Worm (Caenorhabditis elegans) whole organism, young adult: ENCODE measurements around the gene mau-8.

Experiments used
- B0261.1 ChIP-seq: sonication (generic microtip); optimal IDR thresholded peaks from 2 replicates; lab custom pipeline; 2016; ENCODE audit warnings: mild to moderate bottlenecking, missing genetic modification characterization, moderate library complexity, missing compliant biosample characterization
- B0336.3 ChIP-seq: fragments of 200-800 bp; sonication (Bioruptor generic); IDR thresholded peaks from 2 replicates; pipeline ENCODE4 v1.3.6; 2022; ENCODE audit warnings: missing genetic modification characterization, missing compliant biosample characterization
- C06A6.2 ChIP-seq: fragments of 200-800 bp; sonication (Bioruptor generic); conservative IDR thresholded peaks from 2 replicates; pipeline ENCODE4 v1.3.6; 2022; ENCODE audit warnings: missing genetic modification characterization, missing compliant biosample characterization
- D2030.7 ChIP-seq: fragments of 200-800 bp; sonication (Bioruptor generic); IDR thresholded peaks from 2 replicates; pipeline ENCODE4 v1.3.6; 2022; ENCODE audit warnings: missing genetic modification reagents, missing genetic modification characterization, missing compliant biosample characterization
- F33H1.4 ChIP-seq: fragments of 200-800 bp; sonication (Bioruptor generic); IDR thresholded peaks from 2 replicates; pipeline ENCODE4 v1.3.6; 2022; ENCODE audit warnings: missing genetic modification reagents, missing genetic modification characterization, missing compliant biosample characterization
- F39B2.1 ChIP-seq: fragments of 200-800 bp; sonication (Bioruptor generic); IDR thresholded peaks from 2 replicates; pipeline ENCODE4 v1.3.6; 2022; ENCODE audit warnings: missing genetic modification reagents, missing genetic modification characterization, missing compliant biosample characterization
- F52B5.7 ChIP-seq: sonication (generic microtip); optimal IDR thresholded peaks from 2 replicates; lab custom pipeline; 2016; ENCODE audit warnings: mild to moderate bottlenecking, missing genetic modification characterization, missing compliant biosample characterization
- K11D2.4 ChIP-seq: fragments of 200-800 bp; sonication (Bioruptor generic); IDR thresholded peaks from 2 replicates; pipeline ENCODE4 v1.3.6; 2022; ENCODE audit warnings: missing genetic modification reagents, missing genetic modification characterization, missing compliant biosample characterization
- K12H6.12 ChIP-seq: fragments of 200-800 bp; sonication (Bioruptor generic); optimal IDR thresholded peaks from 2 replicates; lab custom pipeline; 2018; ENCODE audit warnings: mild to moderate bottlenecking, missing genetic modification characterization, missing compliant biosample characterization
- Y56A3A.18 ChIP-seq: fragments of 200-800 bp; sonication (Bioruptor generic); IDR thresholded peaks from 2 replicates; pipeline ENCODE4 v1.3.6; 2022; ENCODE audit warnings: missing genetic modification reagents, missing genetic modification characterization, missing compliant biosample characterization
- Y95B8A.8 ChIP-seq: fragments of 200-800 bp; sonication (Bioruptor generic); IDR thresholded peaks from 2 replicates; pipeline ENCODE4 v1.3.6; 2022; ENCODE audit warnings: missing genetic modification reagents, missing genetic modification characterization, missing compliant biosample characterization
- ama-1 ChIP-seq, 3 experiments: fragments of 150-350 bp in 1 of 3; sonication (generic microtip) in 2 of 3; optimal IDR thresholded peaks; 2 replicates each; lab custom pipeline; 2014 to 2018; ENCODE audit warnings: missing biosample characterization in 2 of 3, missing genetic modification characterization in 2 of 3, missing genetic modification reagents in 2 of 3
- aptf-3 ChIP-seq: fragments of 200-800 bp; sonication (Bioruptor generic); IDR thresholded peaks from 2 replicates; pipeline ENCODE4 v1.3.6; 2022; ENCODE audit warnings: missing genetic modification characterization, missing compliant biosample characterization
- atf-7 ChIP-seq: sonication (generic microtip); optimal IDR thresholded peaks from 2 replicates; lab custom pipeline; 2017; ENCODE audit warnings: mild to moderate bottlenecking, missing genetic modification characterization, missing compliant biosample characterization
- attf-6 ChIP-seq: fragments of 200-800 bp; sonication (Bioruptor generic); IDR thresholded peaks from 2 replicates; pipeline ENCODE4 v1.3.6; 2022; ENCODE audit warnings: missing genetic modification reagents, missing genetic modification characterization, missing compliant biosample characterization
- cebp-1 ChIP-seq, 2 experiments: fragments of 200-800 bp in 1 of 2; sonication (Bioruptor generic) in 1 of 2; sonication (generic microtip) in 1 of 2; IDR thresholded peaks in 1 of 2; optimal IDR thresholded peaks in 1 of 2; 2 replicates each; pipeline versions ENCODE4 v1.3.6 to Lab custom; 2017 to 2022; ENCODE audit warnings: missing compliant biosample characterization in 2 of 2, missing genetic modification characterization in 2 of 2, mild to moderate bottlenecking in 1 of 2, missing genetic modification reagents in 1 of 2, moderate library complexity in 1 of 2
- cebp-2 ChIP-seq: fragments of 200-800 bp; sonication (Bioruptor generic); IDR thresholded peaks from 2 replicates; pipeline ENCODE4 v1.3.6; 2022; ENCODE audit warnings: missing genetic modification characterization, missing compliant biosample characterization
- ceh-27 ChIP-seq: fragments of 200-800 bp; sonication (Bioruptor generic); optimal IDR thresholded peaks from 2 replicates; lab custom pipeline; 2018; ENCODE audit warnings: mild to moderate bottlenecking, missing genetic modification characterization, moderate library complexity, missing compliant biosample characterization
- ceh-79 ChIP-seq: sonication (generic microtip); optimal IDR thresholded peaks from 2 replicates; lab custom pipeline; 2017; ENCODE audit warnings: mild to moderate bottlenecking, missing genetic modification characterization, missing compliant biosample characterization
- egl-44 ChIP-seq: fragments of 200-800 bp; sonication (Bioruptor generic); IDR thresholded peaks from 2 replicates; pipeline ENCODE4 v1.3.6; 2022; ENCODE audit warnings: missing genetic modification reagents, missing genetic modification characterization, missing compliant biosample characterization
- fkh-3 ChIP-seq: sonication (generic microtip); optimal IDR thresholded peaks from 2 replicates; lab custom pipeline; 2016; ENCODE audit warnings: mild to moderate bottlenecking, missing genetic modification characterization, missing compliant biosample characterization
- gei-17 ChIP-seq: fragments of 200-800 bp; sonication (Bioruptor generic); optimal IDR thresholded peaks from 2 replicates; lab custom pipeline; 2018; ENCODE audit warnings: mild to moderate bottlenecking, missing genetic modification characterization, missing compliant biosample characterization
- hsf-1 ChIP-seq: fragments of 200-800 bp; sonication (Bioruptor generic); IDR thresholded peaks from 2 replicates; pipeline ENCODE4 v1.3.6; 2022; ENCODE audit warnings: missing genetic modification reagents, missing genetic modification characterization, missing compliant biosample characterization
- lag-1 ChIP-seq: fragments of 200-800 bp; sonication (Bioruptor generic); IDR thresholded peaks from 2 replicates; pipeline ENCODE4 v1.3.6; 2022; ENCODE audit warnings: missing genetic modification reagents, missing genetic modification characterization, missing compliant biosample characterization
- let-607 ChIP-seq, 2 experiments: fragments of 200-800 bp in 1 of 2; sonication (Bioruptor generic) in 1 of 2; sonication (generic microtip) in 1 of 2; optimal IDR thresholded peaks; 2 replicates each; lab custom pipeline; 2016 to 2018; ENCODE audit warnings: mild to moderate bottlenecking in 2 of 2, missing compliant biosample characterization in 2 of 2, missing genetic modification characterization in 2 of 2, moderate library complexity in 2 of 2, missing genotype in 1 of 2
- lin-35 ChIP-seq, 3 experiments: fragments of 150-350 bp in 2 of 3; sonication (generic microtip) in 1 of 3; optimal IDR thresholded peaks; 2 replicates each; lab custom pipeline; 2014 to 2018; ENCODE audit warnings: missing biosample characterization in 3 of 3, missing genetic modification characterization in 3 of 3, missing genetic modification reagents in 3 of 3
- lin-54 ChIP-seq: fragments of 200-800 bp; sonication (Bioruptor generic); optimal IDR thresholded peaks from 2 replicates; lab custom pipeline; 2018; ENCODE audit warnings: mild to moderate bottlenecking, missing genetic modification characterization, missing compliant biosample characterization
- lir-1 ChIP-seq: fragments of 200-800 bp; sonication (Bioruptor generic); conservative IDR thresholded peaks from 2 replicates; pipeline ENCODE4 v1.3.6; 2022; ENCODE audit warnings: missing genetic modification reagents, missing genetic modification characterization, missing compliant biosample characterization
- madf-10 ChIP-seq: sonication (generic microtip); optimal IDR thresholded peaks from 2 replicates; lab custom pipeline; 2016; ENCODE audit warnings: mild to moderate bottlenecking, missing genetic modification characterization, missing compliant biosample characterization
- madf-3 ChIP-seq: fragments of 200-800 bp; sonication (Bioruptor generic); IDR thresholded peaks from 2 replicates; pipeline ENCODE4 v1.3.6; 2022; ENCODE audit warnings: missing genetic modification reagents, missing genetic modification characterization, missing compliant biosample characterization
- mes-4 ChIP-seq: sonication (generic microtip); optimal IDR thresholded peaks from 2 replicates; lab custom pipeline; 2016; ENCODE audit warnings: missing genotype, missing genetic modification characterization, missing compliant biosample characterization
- nfya-2 ChIP-seq: fragments of 200-800 bp; sonication (Bioruptor generic); IDR thresholded peaks from 2 replicates; pipeline ENCODE4 v1.3.6; 2022; ENCODE audit warnings: missing genetic modification reagents, missing genetic modification characterization, missing compliant biosample characterization
- nhr-120 ChIP-seq: fragments of 200-800 bp; sonication (Bioruptor generic); IDR thresholded peaks from 2 replicates; pipeline ENCODE4 v1.3.6; 2022; ENCODE audit warnings: missing genetic modification characterization, missing compliant biosample characterization
- nhr-27 ChIP-seq: fragments of 200-800 bp; sonication (Bioruptor generic); optimal IDR thresholded peaks from 2 replicates; lab custom pipeline; 2018; ENCODE audit warnings: mild to moderate bottlenecking, missing genetic modification characterization, moderate library complexity, missing compliant biosample characterization
- nhr-80 ChIP-seq: sonication (generic microtip); optimal IDR thresholded peaks from 2 replicates; lab custom pipeline; 2016; ENCODE audit warnings: missing genetic modification characterization, missing compliant biosample characterization
- pbrm-1 ChIP-seq: fragments of 200-800 bp; sonication (Bioruptor generic); IDR thresholded peaks from 2 replicates; pipeline ENCODE4 v1.3.6; 2022; ENCODE audit warnings: missing genetic modification reagents, missing genetic modification characterization, missing compliant biosample characterization
- rpc-1 ChIP-seq, 2 experiments: fragments of 150-350 bp in 1 of 2; sonication (generic microtip) in 1 of 2; optimal IDR thresholded peaks; 2 replicates each; lab custom pipeline; 2014 to 2018; ENCODE audit warnings: missing biosample characterization in 1 of 2, missing genetic modification characterization in 1 of 2, missing genetic modification reagents in 1 of 2, missing genotype in 1 of 2
- sdz-38 ChIP-seq: sonication (generic microtip); optimal IDR thresholded peaks from 2 replicates; lab custom pipeline; 2016; ENCODE audit warnings: missing genotype, missing genetic modification characterization, missing compliant biosample characterization
- sea-2 ChIP-seq: fragments of 200-800 bp; sonication (Bioruptor generic); IDR thresholded peaks from 2 replicates; pipeline ENCODE4 v1.3.6; 2022; ENCODE audit warnings: missing genetic modification characterization, missing compliant biosample characterization
- snpc-1.3 ChIP-seq: sonication (generic microtip); optimal IDR thresholded peaks from 2 replicates; lab custom pipeline; 2017; ENCODE audit warnings: missing genetic modification characterization, mild to moderate bottlenecking, missing compliant biosample characterization, antibody characterized with exemption, moderate library complexity, missing genotype, missing genetic modification reagents; ENCODE audit not compliant: insufficient read depth
- snpc-4 ChIP-seq, 5 experiments: fragments of 150-350 bp in 1 of 5; sonication (generic microtip) in 4 of 5; optimal IDR thresholded peaks; 2 replicates each; lab custom pipeline; 2014 to 2018; ENCODE audit warnings: missing genetic modification characterization in 5 of 5, missing biosample characterization in 3 of 5, antibody characterized with exemption in 2 of 5, mild to moderate bottlenecking in 2 of 5, missing compliant biosample characterization in 2 of 5, missing genotype in 2 of 5, moderate library complexity in 2 of 5, missing genetic modification reagents in 1 of 5
- sptf-2 ChIP-seq: fragments of 200-800 bp; sonication (Bioruptor generic); optimal IDR thresholded peaks from 2 replicates; lab custom pipeline; 2018; ENCODE audit warnings: mild to moderate bottlenecking, missing genetic modification characterization, missing compliant biosample characterization
- ztf-18 ChIP-seq: sonication (generic microtip); optimal IDR thresholded peaks from 2 replicates; lab custom pipeline; 2016; ENCODE audit warnings: missing genotype, mild to moderate bottlenecking, missing genetic modification characterization, missing compliant biosample characterization
- ztf-26 ChIP-seq: sonication (generic microtip); optimal IDR thresholded peaks from 2 replicates; lab custom pipeline; 2017; ENCODE audit warnings: missing genetic modification characterization, missing compliant biosample characterization

The mau-8 gene

ce11 chrIV:13356005-13356404 lies 21.8 kb upstream of the mau-8 start (continued):
- TF ChIP-seq attf-6 (GFP tag; lab: Robert Waterston, UW) = peak; percentile 74
- peak; percentile 63 for TF ChIP-seq hsf-1
- TF ChIP-seq nhr-80 (tag; lab: Kevin White, UChicago) = no peak
- no peak for TF ChIP-seq C06A6.2 (GFP tag; lab: Robert Waterston, UW)
- TF ChIP-seq ztf-26 (tag; lab: Kevin White, UChicago) = no peak
- TF ChIP-seq B0336.3 (GFP tag; lab: Robert Waterston, UW) = peak; percentile 57; the same call in 1 of the 2 replicates
- TF ChIP-seq K12H6.12 (tag; lab: Kevin White, UChicago) = no peak
- no peak for TF ChIP-seq ceh-79 (tag; lab: Kevin White, UChicago)
- no peak for TF ChIP-seq sptf-2 (GFP tag; lab: Kevin White, UChicago)
- TF ChIP-seq let-607 (tag; optimal IDR thresholded peaks at IDR 0.05; lab: Kevin White, UChicago) = no peak
- TF ChIP-seq snpc-4 (GFP tag; optimal IDR thresholded peaks at IDR 0.05; lab: Kevin White, UChicago) = no peak
- peak in 1 of 4 experiments; percentile 44 for TF ChIP-seq snpc-4 (tag; optimal IDR thresholded peaks at IDR 0.05; lab: Kevin White, UChicago)
- no peak for TF ChIP-seq snpc-1.3 (tag; lab: Kevin White, UChicago)
- peak; percentile 15 for TF ChIP-seq F52B5.7 (tag; lab: Kevin White, UChicago)
- no peak for TF ChIP-seq nhr-27 (tag; lab: Kevin White, UChicago)
- no peak for TF ChIP-seq lin-54 (GFP tag; lab: Kevin White, UChicago)
- TF ChIP-seq nhr-120 = no peak
- no peak for TF ChIP-seq mes-4 (tag; lab: Kevin White, UChicago)
- no peak for TF ChIP-seq K11D2.4
- no peak for TF ChIP-seq Y95B8A.8 (GFP tag; lab: Robert Waterston, UW)
- TF ChIP-seq madf-3 (GFP tag; lab: Robert Waterston, UW) = 0 out of 2 replicates have a peak, but pooled peaks have one; percentile 57
- TF ChIP-seq ama-1 (optimal IDR thresholded peaks at IDR 0.05; lab: Kevin White, UChicago) = no peak
- peak in 1 of 2 experiments; percentile 21 for TF ChIP-seq ama-1 (GFP tag; optimal IDR thresholded peaks at IDR 0.05; lab: Kevin White, UChicago)
- TF ChIP-seq atf-7 (tag; lab: Kevin White, UChicago) = no peak
- no peak for TF ChIP-seq fkh-3
- 0 out of 2 replicates have a peak, but pooled peaks have one; percentile 45 for TF ChIP-seq pbrm-1 (GFP tag; lab: Robert Waterston, UW)
- no peak for TF ChIP-seq Y56A3A.18 (GFP tag; lab: Robert Waterston, UW)
- TF ChIP-seq rpc-1 (optimal IDR thresholded peaks at IDR 0.05; lab: Kevin White, UChicago) = no peak
- TF ChIP-seq rpc-1 (tag; optimal IDR thresholded peaks at IDR 0.05; lab: Kevin White, UChicago) = no peak
- no peak for TF ChIP-seq sdz-38
- no peak for TF ChIP-seq sea-2 (GFP tag; lab: Robert Waterston, UW)
- no peak for TF ChIP-seq ceh-27 (GFP tag; lab: Kevin White, UChicago)
- peak; percentile 58; the same call in 1 of the 2 replicates for TF ChIP-seq cebp-2 (GFP tag; lab: Robert Waterston, UW)
- no peak for TF ChIP-seq lir-1

ce11 chrIV:13358488-13358887 lies 19.3 kb upstream of the mau-8 start, which contains the start of gene W02A2.8:
Gene W02A2.8, minus strand, starts transcription at chrIV:13358588.
- TF ChIP-seq pbrm-1 (GFP tag; lab: Robert Waterston, UW) (no peak), nfya-2 (GFP tag; lab: Robert Waterston, UW) (no peak), attf-6 (GFP tag; lab: Robert Waterston, UW) (no peak), madf-10 (tag; lab: Kevin White, UChicago) (no peak), cebp-1 (GFP tag; IDR thresholded peaks at IDR 0.05; lab: Robert Waterston, UW) (no peak), cebp-1 (tag; optimal IDR thresholded peaks at IDR 0.05; lab: Kevin White, UChicago) (no peak), D2030.7 (no peak), F39B2.1 (no peak), F33H1.4 (GFP tag; lab: Robert Waterston, UW) (no peak), ztf-18 (no peak), B0261.1 (tag; lab: Kevin White, UChicago) (no peak), lin-35 (GFP tag; optimal IDR thresholded peaks at IDR 0.05; lab: Kevin White, UChicago) (no peak), egl-44 (GFP tag; lab: Robert Waterston, UW) (no peak), lag-1 (GFP tag; lab: Robert Waterston, UW) (no peak), gei-17 (GFP tag; lab: Kevin White, UChicago) (no peak), aptf-3 (GFP tag; lab: Robert Waterston, UW) (no peak)
